Fruit fly (Drosophila melanogaster): ENCODE measurements around the gene Fgop2.

dm6 chr2L:6966309-6966708 lies 21.2 kb upstream of the Fgop2 start:
- TF ChIP-seq esn (GFP tag; optimal IDR thresholded peaks at IDR 0.05) = no peak
- TF ChIP-seq CG6854 (GFP tag; optimal IDR thresholded peaks at IDR 0.05) = no peak
- TF ChIP-seq Hr38 (GFP tag; optimal IDR thresholded peaks at IDR 0.05) = no peak
- TF ChIP-seq pdm3 (GFP tag; optimal IDR thresholded peaks at IDR 0.05) = no peak

Measured in whole organism, prepupa.